Worm (Caenorhabditis elegans) whole organism, mixed stage, embryonic: ENCODE data around the gene C15C7.4.

Experiments used
- M03D4.4 ChIP-seq: sonication (generic microtip); optimal IDR thresholded peaks from 2 replicates; lab custom pipeline; 2017; ENCODE audit warnings: mild to moderate bottlenecking, missing genetic modification characterization, missing compliant biosample characterization
- bed-3 ChIP-seq: fragments of 200-800 bp; sonication (Bioruptor generic); optimal IDR thresholded peaks from 3 replicates; lab custom pipeline; 2018; ENCODE audit warnings: mild to moderate bottlenecking, missing genetic modification characterization, moderate library complexity, missing compliant biosample characterization
- ceh-39 ChIP-seq: fragments of 150-350 bp; optimal IDR thresholded peaks from 2 replicates; lab custom pipeline; 2014; ENCODE audit warnings: missing biosample characterization, missing genetic modification characterization
- ceh-83 ChIP-seq: fragments of 200-800 bp; sonication (Bioruptor generic); optimal IDR thresholded peaks from 2 replicates; lab custom pipeline; 2018; ENCODE audit warnings: mild to moderate bottlenecking, missing genetic modification characterization, missing compliant biosample characterization
- ces-1 ChIP-seq: fragments of 150-350 bp; optimal IDR thresholded peaks from 2 replicates; lab custom pipeline; 2014; ENCODE audit warnings: missing biosample characterization, missing genetic modification reagents, missing genetic modification characterization
- cnd-1 ChIP-seq: fragments of 200-800 bp; sonication (Bioruptor generic); optimal IDR thresholded peaks from 2 replicates; lab custom pipeline; 2018; ENCODE audit warnings: mild to moderate bottlenecking, missing genetic modification characterization, missing compliant biosample characterization
- elt-1 ChIP-seq: sonication (generic microtip); optimal IDR thresholded peaks from 2 replicates; lab custom pipeline; 2017; ENCODE audit warnings: missing genetic modification characterization, mild to moderate bottlenecking, missing compliant biosample characterization, antibody characterized with exemption, moderate library complexity, borderline replicate concordance; ENCODE audit not compliant: insufficient read depth
- elt-3 ChIP-seq: fragments of 150-350 bp; optimal IDR thresholded peaks from 2 replicates; lab custom pipeline; 2014; ENCODE audit warnings: missing biosample characterization, missing genetic modification characterization
- flh-1 ChIP-seq: fragments of 200-800 bp; sonication (Bioruptor generic); optimal IDR thresholded peaks from 2 replicates; lab custom pipeline; 2018; ENCODE audit warnings: mild to moderate bottlenecking, missing genetic modification characterization, moderate library complexity, missing compliant biosample characterization
- ham-2 ChIP-seq: fragments of 200-800 bp; sonication (Bioruptor generic); optimal IDR thresholded peaks from 2 replicates; lab custom pipeline; 2018; ENCODE audit warnings: mild to moderate bottlenecking, missing genetic modification characterization, missing compliant biosample characterization
- hlh-1 ChIP-seq: fragments of 150-350 bp; optimal IDR thresholded peaks from 2 replicates; lab custom pipeline; 2014; ENCODE audit warnings: missing biosample characterization, missing genetic modification reagents, missing genetic modification characterization
- lin-32 ChIP-seq: fragments of 200-800 bp; sonication (Bioruptor generic); optimal IDR thresholded peaks from 2 replicates; lab custom pipeline; 2018; ENCODE audit warnings: mild to moderate bottlenecking, missing genetic modification characterization, missing compliant biosample characterization
- lsy-2 ChIP-seq: fragments of 150-350 bp; optimal IDR thresholded peaks from 2 replicates; lab custom pipeline; 2014; ENCODE audit warnings: missing biosample characterization, missing genetic modification characterization
- mab-5 ChIP-seq: fragments of 150-350 bp; optimal IDR thresholded peaks from 2 replicates; lab custom pipeline; 2014; ENCODE audit warnings: missing biosample characterization, missing genetic modification characterization
- mep-1 ChIP-seq: fragments of 150-350 bp; optimal IDR thresholded peaks from 2 replicates; lab custom pipeline; 2017; ENCODE audit warnings: missing biosample characterization, missing genetic modification reagents, missing genetic modification characterization, inconsistent platforms
- mls-2 ChIP-seq: sonication (generic microtip); optimal IDR thresholded peaks from 2 replicates; lab custom pipeline; 2016; ENCODE audit warnings: mild to moderate bottlenecking, missing genetic modification characterization, moderate library complexity, missing compliant biosample characterization
- nhr-12 ChIP-seq: fragments of 150-350 bp; optimal IDR thresholded peaks from 2 replicates; lab custom pipeline; 2014; ENCODE audit warnings: missing biosample characterization, missing genetic modification characterization
- nhr-2 ChIP-seq: fragments of 150-350 bp; optimal IDR thresholded peaks from 2 replicates; lab custom pipeline; 2014; ENCODE audit warnings: missing biosample characterization, missing genetic modification characterization
- nhr-237 ChIP-seq: fragments of 150-350 bp; optimal IDR thresholded peaks from 2 replicates; lab custom pipeline; 2014; ENCODE audit warnings: missing biosample characterization, missing genetic modification characterization
- pha-4 ChIP-seq: fragments of 150-350 bp; optimal IDR thresholded peaks from 2 replicates; lab custom pipeline; 2018; ENCODE audit warnings: missing biosample characterization, missing genetic modification reagents, missing genetic modification characterization
- sem-2 ChIP-seq: fragments of 200-800 bp; sonication (Bioruptor generic); optimal IDR thresholded peaks from 2 replicates; lab custom pipeline; 2018; ENCODE audit warnings: mild to moderate bottlenecking, missing genetic modification characterization, missing compliant biosample characterization
- sptf-1 ChIP-seq: sonication (generic microtip); optimal IDR thresholded peaks from 2 replicates; lab custom pipeline; 2017; ENCODE audit warnings: mild to moderate bottlenecking, missing genetic modification characterization, moderate library complexity, missing compliant biosample characterization
- tbx-8 ChIP-seq: fragments of 200-800 bp; sonication (Bioruptor generic); optimal IDR thresholded peaks from 2 replicates; lab custom pipeline; 2018; ENCODE audit warnings: mild to moderate bottlenecking, missing genetic modification characterization, moderate library complexity, missing compliant biosample characterization
- unc-120 ChIP-seq: sonication (generic microtip); optimal IDR thresholded peaks from 2 replicates; lab custom pipeline; 2017; ENCODE audit warnings: missing genetic modification characterization, missing compliant biosample characterization; ENCODE audit not compliant: poor library complexity, severe bottlenecking
- unc-39 ChIP-seq: fragments of 150-350 bp; optimal IDR thresholded peaks from 2 replicates; lab custom pipeline; 2014; ENCODE audit warnings: missing biosample characterization, missing genetic modification characterization
- unc-62 ChIP-seq: fragments of 150-350 bp; optimal IDR thresholded peaks from 2 replicates; lab custom pipeline; 2014; ENCODE audit warnings: missing biosample characterization, missing genetic modification reagents, missing genetic modification characterization
- zip-8 ChIP-seq: fragments of 150-350 bp; optimal IDR thresholded peaks from 2 replicates; lab custom pipeline; 2014; ENCODE audit warnings: missing biosample characterization, missing genetic modification characterization
- ztf-11 ChIP-seq: fragments of 150-350 bp; optimal IDR thresholded peaks from 2 replicates; lab custom pipeline; 2014; ENCODE audit warnings: missing biosample characterization, missing genetic modification characterization

Gene C15C7.4

DNA sequence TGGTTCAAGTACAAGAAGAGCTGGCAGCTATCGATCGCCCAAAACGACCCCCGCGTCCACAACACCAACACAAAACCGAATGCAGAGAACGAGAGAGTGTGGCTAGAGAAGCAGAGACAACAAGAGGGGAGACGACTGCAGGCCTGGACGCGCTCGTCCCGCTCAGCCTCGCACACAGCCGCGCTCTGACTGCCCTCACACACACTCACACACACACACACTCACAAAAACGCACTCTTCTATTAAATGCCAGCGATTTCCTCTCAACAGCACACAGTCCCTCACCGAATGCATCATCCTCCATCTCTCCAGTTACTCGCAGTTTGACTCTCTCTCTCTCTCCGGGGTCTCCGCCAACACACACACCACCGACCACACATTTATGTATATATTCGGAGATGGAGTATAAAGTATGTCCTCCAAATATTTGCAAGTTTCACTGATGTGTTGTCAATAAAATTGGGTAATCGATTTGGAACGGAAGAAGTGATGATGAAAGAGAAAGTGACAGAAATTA, 17.7 kb upstream of the C15C7.4 start (continued):
- no peak for TF ChIP-seq nhr-2 (tag; lab: Kevin White, UChicago)
- peak; percentile 93 for TF ChIP-seq nhr-237 (tag; lab: Kevin White, UChicago)
- no peak for TF ChIP-seq elt-1 (tag; lab: Kevin White, UChicago)
- TF ChIP-seq zip-8 (tag; lab: Kevin White, UChicago) = no peak
- TF ChIP-seq M03D4.4 (tag; lab: Kevin White, UChicago) = peak; percentile 78
- no peak for TF ChIP-seq mab-5 (tag; lab: Kevin White, UChicago)
- TF ChIP-seq lsy-2 (tag; lab: Kevin White, UChicago) = peak; percentile 58
- peak; percentile 35 for TF ChIP-seq sem-2 (GFP tag; lab: Kevin White, UChicago)
- peak; percentile 77 for TF ChIP-seq hlh-1
- TF ChIP-seq elt-3 (tag; lab: Kevin White, UChicago) = peak; percentile 61
- peak; percentile 83 for TF ChIP-seq cnd-1 (tag; lab: Kevin White, UChicago)

DNA sequence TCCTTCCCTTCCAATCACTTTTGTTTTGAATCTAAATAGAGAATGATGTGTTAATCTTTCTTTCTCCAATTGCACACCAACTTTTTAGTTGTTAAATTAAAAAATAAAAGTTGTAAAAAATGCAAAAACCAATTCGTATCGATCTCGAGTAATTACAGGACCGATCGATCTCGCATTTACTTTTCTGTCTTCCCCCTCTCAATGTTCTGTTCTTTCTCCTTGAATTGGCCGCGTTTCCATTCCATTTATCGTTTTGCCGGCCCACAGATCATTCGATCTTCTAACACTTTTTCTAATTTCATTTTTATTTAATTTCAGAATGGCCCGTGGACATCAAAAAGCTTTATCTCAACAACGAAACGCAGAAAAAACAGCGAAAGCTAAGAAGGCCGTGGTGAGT, 10.2 kb upstream of the C15C7.4 start, which contains the start of gene K10B3.1:
TSS of gene K10B3.1 (plus strand) at position 301 of the 400 bp plus-strand sequence.
- TF ChIP-seq bed-3 (GFP tag; lab: Kevin White, UChicago) (no peak), pha-4 (tag; lab: Kevin White, UChicago) (no peak), mls-2 (no peak), mep-1 (tag; lab: Kevin White, UChicago) (no peak), nhr-12 (no peak), elt-1 (tag; lab: Kevin White, UChicago) (no peak), tbx-8 (GFP tag; lab: Kevin White, UChicago) (no peak), ceh-83 (no peak), ztf-11 (tag; lab: Kevin White, UChicago) (no peak), ceh-39 (tag; lab: Kevin White, UChicago) (no peak), ham-2 (GFP tag; lab: Kevin White, UChicago) (no peak), unc-62 (no peak), sptf-1 (tag; lab: Kevin White, UChicago) (no peak), nhr-2 (tag; lab: Kevin White, UChicago) (no peak), unc-120 (tag; lab: Kevin White, UChicago) (no peak)

DNA sequence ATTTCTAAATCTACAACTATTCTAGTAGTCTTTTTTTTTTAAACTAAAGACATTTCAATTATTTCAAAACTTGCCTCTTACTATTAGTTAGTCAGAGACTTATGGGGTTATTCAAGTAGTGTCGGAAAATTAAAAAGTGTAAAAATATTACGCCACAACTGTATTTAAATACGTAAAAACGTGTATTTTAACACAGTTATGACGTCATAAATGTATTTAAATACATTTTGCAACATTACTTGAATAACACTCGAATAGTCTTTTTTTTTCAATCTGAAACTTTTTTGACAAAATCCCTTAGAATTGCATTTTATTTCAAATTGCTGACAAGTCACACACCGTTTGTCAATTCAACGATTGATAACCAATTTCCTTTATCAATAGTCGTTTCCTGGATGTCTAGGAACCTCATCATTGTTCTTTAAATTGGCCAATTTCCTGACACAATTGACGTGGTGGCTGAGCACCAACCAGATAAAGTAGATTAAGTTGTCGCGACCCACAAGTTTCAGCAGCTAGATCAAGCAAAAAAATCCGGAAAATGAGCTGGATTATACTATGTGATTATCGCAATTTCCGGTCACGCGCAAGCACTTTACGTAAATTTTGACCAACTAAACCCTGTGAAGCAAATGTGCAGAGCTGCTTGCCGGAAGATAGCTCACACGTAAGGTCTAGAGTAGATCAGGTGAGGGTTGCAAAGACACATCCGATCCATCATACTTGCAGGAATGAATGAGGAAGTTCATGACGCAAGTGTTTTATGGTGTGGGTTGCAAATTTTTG, 5.7 kb upstream of the C15C7.4 start:
- TF ChIP-seq zip-8 (tag; lab: Kevin White, UChicago) (peak; percentile 97), unc-39 (no peak)
- TF ChIP-seq, all 35 proteins: peak for 1

DNA sequence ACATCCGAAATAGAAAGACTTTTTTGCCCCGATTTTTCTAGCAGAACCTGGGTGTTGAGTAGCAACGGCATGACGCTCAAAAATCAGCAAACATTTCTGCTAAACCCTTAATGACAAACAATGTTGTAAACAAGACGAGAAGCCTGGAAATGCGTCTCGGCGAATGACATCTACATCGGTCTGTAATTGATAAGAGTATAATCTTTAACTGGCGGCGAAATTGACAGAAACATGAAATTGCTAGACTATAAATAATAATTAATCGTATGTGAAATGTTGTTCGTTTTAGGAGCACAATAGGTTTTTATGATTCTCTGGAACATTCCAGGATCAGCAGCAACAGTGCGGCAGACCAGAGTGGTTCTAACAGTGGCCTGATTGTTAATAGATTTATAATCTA, 3.7 kb upstream of the C15C7.4 start:
- TF ChIP-seq nhr-237 (tag; lab: Kevin White, UChicago) (no peak), ces-1 (GFP tag; lab: Kevin White, UChicago) (no peak), pha-4 (tag; lab: Kevin White, UChicago) (no peak)

DNA sequence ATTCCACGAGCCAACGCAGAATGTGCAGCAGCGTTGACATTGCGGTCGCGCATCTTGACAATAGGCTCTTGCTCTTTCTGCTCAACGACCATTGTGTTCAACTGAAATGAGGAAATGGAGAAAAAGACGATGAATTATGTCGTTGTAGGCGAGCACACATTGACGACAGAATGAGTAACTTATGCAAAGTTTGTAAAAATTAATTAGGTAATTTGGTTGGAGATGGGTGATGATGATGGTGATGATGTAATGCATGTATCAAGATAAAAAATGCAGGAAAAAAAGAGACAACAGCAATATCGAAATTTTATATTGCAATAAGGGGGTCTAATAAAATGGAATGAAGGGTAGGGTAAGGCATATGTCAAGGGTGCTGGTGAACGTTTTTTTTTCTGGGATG, 7.0 kb downstream of the C15C7.4 start, which contains the start of gene bbln-1:
TSS of gene bbln-1 (minus strand) at position 101 of the 400 bp plus-strand sequence.
- no peak for TF ChIP-seq ham-2 (GFP tag; lab: Kevin White, UChicago)
- no peak for TF ChIP-seq flh-1 (GFP tag; lab: Kevin White, UChicago)
- no peak for TF ChIP-seq tbx-8 (GFP tag; lab: Kevin White, UChicago)

DNA sequence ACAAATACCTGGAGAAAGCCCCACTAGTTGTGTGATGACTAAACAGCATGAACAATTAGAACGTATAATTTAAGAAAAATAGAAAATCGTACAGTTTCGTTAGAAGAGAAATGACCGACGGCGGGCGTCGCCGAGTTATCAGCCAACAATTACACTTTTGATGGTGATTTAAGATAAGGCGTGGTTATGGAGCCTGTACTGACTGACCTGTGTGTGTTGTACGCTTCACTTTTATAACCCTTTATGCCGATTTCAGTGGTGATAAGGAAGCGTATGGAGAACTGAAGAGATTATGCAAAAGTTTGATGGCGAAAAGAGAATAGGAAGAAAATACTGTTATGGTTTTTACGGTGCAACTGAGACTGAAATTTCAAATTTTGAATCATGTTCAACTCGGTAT, 7.8 kb downstream of the C15C7.4 start:
- TF ChIP-seq ztf-11 (tag; lab: Kevin White, UChicago) (no peak), lin-32 (GFP tag; lab: Kevin White, UChicago) (no peak), nhr-2 (tag; lab: Kevin White, UChicago) (no peak), unc-39 (no peak)
